Worm (Caenorhabditis elegans): ENCODE measurements around the gene msp-31.

Gene msp-31

DNA sequence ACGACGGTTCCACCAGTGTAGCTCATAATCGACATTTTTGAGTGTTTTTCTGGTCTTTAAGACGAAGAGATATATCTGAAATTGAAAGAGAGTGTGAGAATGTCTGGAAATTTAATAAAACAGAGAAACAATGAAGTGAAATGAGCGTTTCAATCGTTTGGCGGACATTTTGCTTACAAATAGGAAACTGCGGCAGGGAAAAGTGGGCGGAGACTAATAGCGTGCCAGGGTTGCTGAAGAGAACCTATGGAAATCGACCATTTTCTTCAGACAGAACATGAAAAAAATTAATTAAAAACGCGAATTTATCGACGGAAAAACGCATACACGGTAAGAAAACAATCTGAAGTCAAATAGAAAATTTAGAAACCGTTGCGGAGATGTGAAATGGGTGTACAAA, 39.0 kb upstream of the msp-31 start, which contains the start of gene pbs-3 (continued):
- TF ChIP-seq ceh-27 (GFP tag; optimal IDR thresholded peaks at IDR 0.05), result peak; percentile 25
- no peak for TF ChIP-seq lag-1 (GFP tag; IDR thresholded peaks at IDR 0.05)

- TF ChIP-seq lin-54 (GFP tag; optimal IDR thresholded peaks at IDR 0.05) (no peak), ets-4 (GFP tag; optimal IDR thresholded peaks at IDR 0.05) (no peak), bed-2 (GFP tag; IDR thresholded peaks at IDR 0.05) (no peak), egl-18 (GFP tag; IDR thresholded peaks at IDR 0.05) (no peak), chd-7 (tag; optimal IDR thresholded peaks at IDR 0.05) (no peak), aptf-2 (GFP tag; conservative IDR thresholded peaks at IDR 0.05) (no peak), F23B12.7 (tag; optimal IDR thresholded peaks at IDR 0.05; ENCODE audit: insufficient read depth) (no peak), madf-3 (GFP tag; IDR thresholded peaks at IDR 0.05) (peak; percentile 82; the same call in 1 of the 2 replicates), snpc-1.1 (tag; optimal IDR thresholded peaks at IDR 0.05; ENCODE audit: insufficient read depth) (no peak), cebp-2 (GFP tag; IDR thresholded peaks at IDR 0.05) (no peak), pbrm-1 (GFP tag; IDR thresholded peaks at IDR 0.05) (no peak), lsl-1 (GFP tag; optimal IDR thresholded peaks at IDR 0.05) (no peak), ztf-3 (GFP tag; optimal IDR thresholded peaks at IDR 0.05) (no peak), nhr-27 (tag; optimal IDR thresholded peaks at IDR 0.05) (no peak), hlh-26 (GFP tag; conservative IDR thresholded peaks at IDR 0.05) (no peak), ceh-27 (GFP tag; optimal IDR thresholded peaks at IDR 0.05) (no peak), lin-26 (GFP tag; IDR thresholded peaks at IDR 0.05) (no peak), ccch-3 (GFP tag; optimal IDR thresholded peaks at IDR 0.05) (no peak), D2030.7 (GFP tag; IDR thresholded peaks at IDR 0.05) (no peak), attf-5 (GFP tag; optimal IDR thresholded peaks at IDR 0.05) (no peak), Y67H2A.10 (GFP tag; conservative IDR thresholded peaks at IDR 0.05) (no peak), somi-1 (GFP tag; optimal IDR thresholded peaks at IDR 0.05) (no peak), aptf-3 (GFP tag; IDR thresholded peaks at IDR 0.05) (no peak), egrh-3 (GFP tag; IDR thresholded peaks at IDR 0.05) (no peak), rec-8 (tag; optimal IDR thresholded peaks at IDR 0.05) (no peak), nhr-80 (tag; optimal IDR thresholded peaks at IDR 0.05) (no peak), Y53G8AR.9 (GFP tag; conservative IDR thresholded peaks at IDR 0.05) (peak; percentile 24; the same call in 1 of the 2 replicates), Y56A3A.18 (GFP tag; IDR thresholded peaks at IDR 0.05) (no peak), K12H6.12 (tag; optimal IDR thresholded peaks at IDR 0.05) (no peak), mxl-1 (tag; optimal IDR thresholded peaks at IDR 0.05) (no peak), atf-7 (tag; optimal IDR thresholded peaks at IDR 0.05) (no peak), snpc-3.4 (tag; optimal IDR thresholded peaks at IDR 0.05) (peak; percentile 21), ZK185.1 (tag; optimal IDR thresholded peaks at IDR 0.05; ENCODE audit: poor library complexity, severe bottlenecking) (no peak), nhr-179 (tag; optimal IDR thresholded peaks at IDR 0.05) (no peak), mcd-1 (GFP tag; IDR thresholded peaks at IDR 0.05) (no peak), tlf-1 (GFP tag; optimal IDR thresholded peaks at IDR 0.05) (no peak), fkh-3 (tag; optimal IDR thresholded peaks at IDR 0.05) (no peak), ceh-40 (GFP tag; IDR thresholded peaks at IDR 0.05) (no peak), pha-4 (tag; optimal IDR thresholded peaks at IDR 0.05) (no peak), ekl-4 (GFP tag; IDR thresholded peaks at IDR 0.05) (0 out of 2 replicates have a peak, but pooled peaks have one; percentile 9), zfh-2 (GFP tag; conservative IDR thresholded peaks at IDR 0.05) (no peak), nhr-90 (tag; optimal IDR thresholded peaks at IDR 0.05) (no peak), attf-6 (GFP tag; IDR thresholded peaks at IDR 0.05) (no peak), ztf-22 (GFP tag; optimal IDR thresholded peaks at IDR 0.05) (no peak)
Measured at ce11 chrII:4954099-4954959, 38.0 kb upstream of the msp-31 start.
